Worm (Caenorhabditis elegans) whole organism, L1 larva: ENCODE results near the gene ins-6.
A peak's percentile ranks its signal among the peaks of the same experiment; 100 is the strongest.
"Not testable (repeated sequence)": the region's sequence is repeated elsewhere in the genome, so short reads cannot be mapped to it uniquely, and the experiment has no call there.

ENCODE experiments used
- F16B12.6 ChIP-seq: fragments of 150-350 bp; optimal IDR thresholded peaks from 2 replicates; lab custom pipeline; 2014; ENCODE audit warnings: missing biosample characterization, missing genetic modification characterization
- alr-1 ChIP-seq: fragments of 200-800 bp; sonication (Bioruptor generic); optimal IDR thresholded peaks from 2 replicates; lab custom pipeline; 2018; ENCODE audit warnings: borderline replicate concordance, mild to moderate bottlenecking, missing genetic modification characterization, missing compliant biosample characterization
- ama-1 ChIP-seq: fragments of 150-350 bp; optimal IDR thresholded peaks from 2 replicates; lab custom pipeline; 2014
- blmp-1 ChIP-seq: fragments of 150-350 bp; optimal IDR thresholded peaks from 2 replicates; lab custom pipeline; 2014; ENCODE audit warnings: missing biosample characterization, missing genetic modification characterization
- ceh-82 ChIP-seq, 3 experiments: fragments of 150-350 bp in 1 of 3; sonication (generic microtip) in 2 of 3; optimal IDR thresholded peaks; 2 replicates each; lab custom pipeline; 2014 to 2017; ENCODE audit warnings: missing biosample characterization in 3 of 3, missing genetic modification characterization in 3 of 3
- ceh-90 ChIP-seq: sonication (generic microtip); optimal IDR thresholded peaks from 2 replicates; lab custom pipeline; 2016; ENCODE audit warnings: missing genetic modification characterization, missing compliant biosample characterization
- ces-1 ChIP-seq: fragments of 150-350 bp; optimal IDR thresholded peaks from 2 replicates; lab custom pipeline; 2014; ENCODE audit warnings: missing biosample characterization, missing genetic modification reagents, missing genetic modification characterization
- egl-13 ChIP-seq: sonication (generic microtip); optimal IDR thresholded peaks from 2 replicates; lab custom pipeline; 2016; ENCODE audit warnings: missing genotype, missing genetic modification reagents, missing genetic modification characterization, missing compliant biosample characterization
- egl-27 ChIP-seq, 2 experiments: fragments of 150-350 bp in 1 of 2; sonication (generic microtip); optimal IDR thresholded peaks; 3 replicates each; lab custom pipeline; 2017 to 2018; ENCODE audit warnings: missing biosample characterization in 2 of 2, missing genetic modification characterization in 2 of 2, missing genetic modification reagents in 2 of 2
- elt-3 ChIP-seq, 6 experiments: fragments of 150-350 bp in 1 of 6; sonication (generic microtip); optimal IDR thresholded peaks; 2 replicates each; lab custom pipeline; 2017 to 2018; ENCODE audit warnings: missing biosample characterization in 6 of 6, missing genetic modification characterization in 6 of 6, inconsistent platforms in 1 of 6
- fkh-10 ChIP-seq: sonication (generic microtip); optimal IDR thresholded peaks from 2 replicates; lab custom pipeline; 2017; ENCODE audit warnings: missing biosample characterization, missing genetic modification reagents, missing genetic modification characterization
- fkh-4 ChIP-seq: sonication (generic microtip); optimal IDR thresholded peaks from 2 replicates; lab custom pipeline; 2016; ENCODE audit warnings: missing compliant biosample characterization, missing genetic modification characterization, borderline replicate concordance
- grh-1 ChIP-seq: fragments of 200-800 bp; sonication (Bioruptor generic); IDR thresholded peaks from 2 replicates; pipeline ENCODE4 v1.3.6; 2022; ENCODE audit warnings: missing genetic modification reagents, missing genetic modification characterization, missing compliant biosample characterization
- hlh-17 ChIP-seq: fragments of 200-800 bp; sonication (Bioruptor generic); optimal IDR thresholded peaks from 2 replicates; lab custom pipeline; 2018; ENCODE audit warnings: missing genetic modification characterization, mild to moderate bottlenecking, missing compliant biosample characterization, moderate library complexity, borderline replicate concordance
- irx-1 ChIP-seq: sonication (generic microtip); optimal IDR thresholded peaks from 2 replicates; lab custom pipeline; 2016; ENCODE audit warnings: missing genetic modification characterization, missing compliant biosample characterization
- isw-1 ChIP-seq: fragments of 200-800 bp; sonication (Bioruptor generic); IDR thresholded peaks from 2 replicates; pipeline ENCODE4 v1.3.6; 2022; ENCODE audit warnings: missing genetic modification characterization, missing compliant biosample characterization
- lin-14 ChIP-seq: fragments of 200-800 bp; sonication (Bioruptor generic); optimal IDR thresholded peaks from 2 replicates; lab custom pipeline; 2018; ENCODE audit warnings: mild to moderate bottlenecking, missing genetic modification characterization, moderate library complexity, missing compliant biosample characterization
- lin-39 ChIP-seq: fragments of 150-350 bp; optimal IDR thresholded peaks from 2 replicates; lab custom pipeline; 2014; ENCODE audit warnings: missing biosample characterization, missing genetic modification reagents, missing genetic modification characterization
- lir-3 ChIP-seq: sonication (generic microtip); optimal IDR thresholded peaks from 2 replicates; lab custom pipeline; 2016; ENCODE audit warnings: mild to moderate bottlenecking, missing genetic modification characterization, moderate library complexity, missing compliant biosample characterization; ENCODE audit not compliant: poor library complexity
- mab-9 ChIP-seq: fragments of 200-800 bp; sonication (Bioruptor generic); IDR thresholded peaks from 2 replicates; pipeline ENCODE4 v1.3.6; 2022; ENCODE audit warnings: missing genetic modification reagents, missing genetic modification characterization, missing compliant biosample characterization
- mep-1 ChIP-seq: fragments of 150-350 bp; optimal IDR thresholded peaks from 2 replicates; lab custom pipeline; 2014; ENCODE audit warnings: missing biosample characterization, missing genetic modification characterization
- nhr-11 ChIP-seq: fragments of 150-350 bp; optimal IDR thresholded peaks from 2 replicates; lab custom pipeline; 2014; ENCODE audit warnings: missing biosample characterization, missing genetic modification characterization
- nhr-20 ChIP-seq: sonication (generic microtip); optimal IDR thresholded peaks from 2 replicates; lab custom pipeline; 2016; ENCODE audit warnings: mild to moderate bottlenecking, missing genetic modification characterization, missing compliant biosample characterization
- nhr-47 ChIP-seq: sonication (generic microtip); optimal IDR thresholded peaks from 2 replicates; lab custom pipeline; 2016; ENCODE audit warnings: mild to moderate bottlenecking, missing genetic modification characterization, moderate library complexity, missing compliant biosample characterization
- nhr-71 ChIP-seq: sonication (generic microtip); optimal IDR thresholded peaks from 2 replicates; lab custom pipeline; 2016; ENCODE audit warnings: mild to moderate bottlenecking, missing genetic modification characterization, moderate library complexity, missing compliant biosample characterization
- nhr-77 ChIP-seq: fragments of 150-350 bp; optimal IDR thresholded peaks from 2 replicates; lab custom pipeline; 2014; ENCODE audit warnings: missing biosample characterization, missing genetic modification characterization
- nhr-84 ChIP-seq: sonication (generic microtip); optimal IDR thresholded peaks from 2 replicates; lab custom pipeline; 2017; ENCODE audit warnings: missing biosample characterization, missing genetic modification characterization
- pag-3 ChIP-seq: sonication (generic microtip); optimal IDR thresholded peaks from 2 replicates; lab custom pipeline; 2017; ENCODE audit warnings: missing genetic modification characterization, mild to moderate bottlenecking, missing compliant biosample characterization, antibody characterized with exemption, borderline replicate concordance; ENCODE audit not compliant: insufficient read depth
- pqm-1 ChIP-seq: sonication (generic microtip); optimal IDR thresholded peaks from 3 replicates; lab custom pipeline; 2017; ENCODE audit warnings: missing biosample characterization, missing genetic modification characterization
- snpc-4 ChIP-seq: fragments of 150-350 bp; optimal IDR thresholded peaks from 2 replicates; lab custom pipeline; 2014; ENCODE audit warnings: missing biosample characterization, missing genetic modification characterization
- sup-37 ChIP-seq: fragments of 200-800 bp; sonication (Bioruptor generic); optimal IDR thresholded peaks from 2 replicates; lab custom pipeline; 2018; ENCODE audit warnings: mild to moderate bottlenecking, missing genetic modification characterization, missing compliant biosample characterization
- vab-15 ChIP-seq: sonication (generic microtip); optimal IDR thresholded peaks from 2 replicates; lab custom pipeline; 2017; ENCODE audit warnings: missing genotype, mild to moderate bottlenecking, missing genetic modification characterization, missing compliant biosample characterization
- xbp-1 ChIP-seq: sonication (generic microtip); optimal IDR thresholded peaks from 2 replicates; lab custom pipeline; 2016; ENCODE audit warnings: missing genetic modification characterization, missing compliant biosample characterization
- zag-1 ChIP-seq: fragments of 150-350 bp; optimal IDR thresholded peaks from 2 replicates; lab custom pipeline; 2014; ENCODE audit warnings: missing biosample characterization, missing genetic modification characterization
- zip-4 ChIP-seq: fragments of 200-800 bp; sonication (Bioruptor generic); optimal IDR thresholded peaks from 2 replicates; lab custom pipeline; 2018; ENCODE audit warnings: mild to moderate bottlenecking, missing genetic modification characterization, moderate library complexity, missing compliant biosample characterization

Gene ins-6

ce11 chrII:6001004-6001403, 768 bp downstream of the ins-6 start:
- peak; percentile 50 for TF ChIP-seq nhr-71 (tag; lab: Kevin White, UChicago)
- no peak for TF ChIP-seq ceh-82 (tag; optimal IDR thresholded peaks at IDR 0.05; lab: Kevin White, UChicago)

- TF ChIP-seq zag-1; vab-15 (tag; lab: Kevin White, UChicago); zip-4 (GFP tag; lab: Kevin White, UChicago): not testable (repeated sequence)
Measured at ce11 chrII:6008887-6009286, 8.7 kb downstream of the ins-6 start, which contains the start of gene ZK84.4. Gene ZK84.4, minus strand, starts transcription at chrII:6008987.

- no peak for TF ChIP-seq pag-3 (tag; lab: Kevin White, UChicago)
- no peak for TF ChIP-seq blmp-1 (tag; lab: Kevin White, UChicago)
- no peak for TF ChIP-seq mep-1 (tag; lab: Kevin White, UChicago)
- no peak for TF ChIP-seq nhr-77 (tag; lab: Kevin White, UChicago)
- no peak for TF ChIP-seq lin-39 (tag; lab: Kevin White, UChicago)
- TF ChIP-seq pqm-1 (tag; lab: Kevin White, UChicago) = no peak
- TF ChIP-seq lin-14 (GFP tag; lab: Kevin White, UChicago) = no peak
- TF ChIP-seq nhr-47 (tag; lab: Kevin White, UChicago) = no peak
- TF ChIP-seq ces-1 (GFP tag; lab: Kevin White, UChicago) = no peak
- TF ChIP-seq F16B12.6 = no peak
- no peak for TF ChIP-seq lir-3 (tag; lab: Kevin White, UChicago)
- no peak for TF ChIP-seq elt-3 (tag; optimal IDR thresholded peaks at IDR 0.05; lab: Kevin White, UChicago)
- TF ChIP-seq snpc-4 (tag; lab: Kevin White, UChicago) = no peak
- no peak for TF ChIP-seq vab-15 (tag; lab: Kevin White, UChicago)
- TF ChIP-seq sup-37 (GFP tag; lab: Kevin White, UChicago) = no peak
- TF ChIP-seq fkh-4 (tag; lab: Kevin White, UChicago) = no peak
- TF ChIP-seq fkh-10 (GFP tag; lab: Kevin White, UChicago) = no peak
Measured at ce11 chrII:6010544-6010943, 10.3 kb downstream of the ins-6 start, which contains the start of gene ins-20. Gene ins-20, plus strand, starts transcription at chrII:6010844.

ce11 chrII:6014057-6014456, 13.8 kb downstream of the ins-6 start, which contains the start of gene ZK84.2:
Gene ZK84.2, plus strand, starts transcription at chrII:6014357.
- TF ChIP-seq vab-15 (tag; lab: Kevin White, UChicago); ama-1; ceh-90: not testable (repeated sequence)

ce11 chrII:6016410-6016809, 16.2 kb downstream of the ins-6 start, which contains the start of gene ZK84.5:
Gene ZK84.5, minus strand, starts transcription at chrII:6016510.
- no peak for TF ChIP-seq egl-13 (tag; lab: Kevin White, UChicago)
- TF ChIP-seq irx-1 (tag; lab: Kevin White, UChicago) = no peak
- no peak for TF ChIP-seq ces-1 (GFP tag; lab: Kevin White, UChicago)
- no peak for TF ChIP-seq fkh-10 (GFP tag; lab: Kevin White, UChicago)
- TF ChIP-seq hlh-17 (GFP tag; lab: Kevin White, UChicago) = no peak
- no peak for TF ChIP-seq isw-1 (GFP tag; lab: Robert Waterston, UW)
- TF ChIP-seq alr-1 = no peak
- no peak for TF ChIP-seq nhr-84
- no peak for TF ChIP-seq nhr-20 (tag; lab: Kevin White, UChicago)
- no peak for TF ChIP-seq nhr-11 (tag; lab: Kevin White, UChicago)

DNA sequence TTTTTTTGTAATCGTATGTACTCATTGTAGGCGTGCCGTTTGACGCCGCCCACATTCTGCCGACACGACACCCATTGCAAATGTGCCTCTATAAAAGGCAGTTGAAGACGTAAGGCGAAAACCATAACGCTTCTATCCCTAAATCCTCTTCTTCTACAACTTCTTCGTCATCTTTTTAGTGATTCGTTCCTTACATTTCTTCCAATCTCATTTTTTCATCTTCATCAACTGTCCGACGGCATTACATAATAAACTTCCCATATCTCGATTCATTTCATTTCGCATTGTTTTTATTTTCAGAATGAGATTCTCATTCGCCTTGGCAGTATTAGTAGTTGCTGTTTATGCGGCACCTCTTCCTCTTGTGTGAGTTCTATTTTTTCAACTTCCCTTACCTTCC, 20.1 kb downstream of the ins-6 start, which contains the start of gene ZK84.1:
Gene ZK84.1, plus strand, starts transcription at position 301 of the 400 bp plus-strand sequence.
- TF ChIP-seq mep-1 (tag; lab: Kevin White, UChicago) (no peak), xbp-1 (tag; lab: Kevin White, UChicago) (no peak), grh-1 (GFP tag; lab: Robert Waterston, UW) (no peak), mab-9 (GFP tag; lab: Robert Waterston, UW) (no peak), egl-27 (tag; optimal IDR thresholded peaks at IDR 0.05; lab: Kevin White, UChicago) (no peak), lin-39 (tag; lab: Kevin White, UChicago) (no peak)
